Worm (Caenorhabditis elegans): Measurements from ENCODE around the gene metl-9.

ce11 chrX:5193402-5193801 lies 14.5 kb upstream of the metl-9 start:
- TF ChIP-seq pes-1 (GFP tag; IDR thresholded peaks at IDR 0.05) (no peak), ets-7 (tag; optimal IDR thresholded peaks at IDR 0.05) (no peak), tra-4 (tag; optimal IDR thresholded peaks at IDR 0.05) (no peak), tbx-11 (GFP tag; IDR thresholded peaks at IDR 0.05) (no peak), sea-1 (GFP tag; conservative IDR thresholded peaks at IDR 0.05) (no peak)
